Worm (Caenorhabditis elegans) whole organism, late embryonic: ENCODE measurements around the gene Y75D11A.6.

Experiments used
- C38D4.7 ChIP-seq: fragments of 200-800 bp; sonication (Bioruptor generic); optimal IDR thresholded peaks from 2 replicates; lab custom pipeline; 2018; ENCODE audit warnings: mild to moderate bottlenecking, missing genetic modification characterization, moderate library complexity, missing compliant biosample characterization
- F13H6.1 ChIP-seq: sonication (generic microtip); optimal IDR thresholded peaks from 2 replicates; lab custom pipeline; 2016; ENCODE audit warnings: missing genetic modification characterization, missing compliant biosample characterization
- T23F11.4 ChIP-seq: fragments of 200-800 bp; sonication (Bioruptor generic); optimal IDR thresholded peaks from 2 replicates; lab custom pipeline; 2018; ENCODE audit warnings: mild to moderate bottlenecking, missing genetic modification characterization, missing compliant biosample characterization
- ahr-1 ChIP-seq: sonication (generic microtip); optimal IDR thresholded peaks from 2 replicates; lab custom pipeline; 2016; ENCODE audit warnings: missing genetic modification characterization, missing compliant biosample characterization
- ceh-22 ChIP-seq: sonication (generic microtip); optimal IDR thresholded peaks from 2 replicates; lab custom pipeline; 2017; ENCODE audit warnings: missing biosample characterization, missing genetic modification characterization
- ceh-34 ChIP-seq: sonication (generic microtip); optimal IDR thresholded peaks from 2 replicates; lab custom pipeline; 2016; ENCODE audit warnings: mild to moderate bottlenecking, missing genetic modification characterization, missing compliant biosample characterization
- ceh-45 ChIP-seq: fragments of 200-800 bp; sonication (Bioruptor generic); IDR thresholded peaks from 2 replicates; pipeline ENCODE4 v1.3.6; 2022; ENCODE audit warnings: missing genetic modification reagents, missing genetic modification characterization, missing compliant biosample characterization
- ceh-6 ChIP-seq: fragments of 200-800 bp; sonication (Bioruptor generic); optimal IDR thresholded peaks from 2 replicates; lab custom pipeline; 2018; ENCODE audit warnings: mild to moderate bottlenecking, missing genetic modification characterization, missing compliant biosample characterization
- ceh-9 ChIP-seq: sonication (generic microtip); optimal IDR thresholded peaks from 2 replicates; lab custom pipeline; 2016; ENCODE audit warnings: mild to moderate bottlenecking, missing genetic modification characterization, inconsistent platforms, missing compliant biosample characterization
- che-1 ChIP-seq: sonication (generic microtip); optimal IDR thresholded peaks from 2 replicates; lab custom pipeline; 2016; ENCODE audit warnings: mild to moderate bottlenecking, missing genetic modification characterization, missing compliant biosample characterization
- dve-1 ChIP-seq: sonication (generic microtip); optimal IDR thresholded peaks from 2 replicates; lab custom pipeline; 2017; ENCODE audit warnings: antibody characterized with exemption, mild to moderate bottlenecking, missing genetic modification characterization, missing compliant biosample characterization
- elt-4 ChIP-seq: sonication (generic microtip); optimal IDR thresholded peaks from 2 replicates; lab custom pipeline; 2016; ENCODE audit warnings: missing genetic modification characterization, missing compliant biosample characterization
- ets-4 ChIP-seq: sonication (generic microtip); optimal IDR thresholded peaks from 2 replicates; lab custom pipeline; 2016; ENCODE audit warnings: missing genetic modification characterization, missing compliant biosample characterization
- eyg-1 ChIP-seq: sonication (generic microtip); optimal IDR thresholded peaks from 2 replicates; lab custom pipeline; 2016; ENCODE audit warnings: missing genotype, missing genetic modification characterization, missing compliant biosample characterization
- hlh-30 ChIP-seq: sonication (generic microtip); optimal IDR thresholded peaks from 2 replicates; lab custom pipeline; 2017; ENCODE audit warnings: antibody characterized with exemption, missing genetic modification characterization, missing compliant biosample characterization; ENCODE audit not compliant: insufficient read depth
- hlh-8 ChIP-seq: sonication (generic microtip); optimal IDR thresholded peaks from 2 replicates; lab custom pipeline; 2016; ENCODE audit warnings: missing genotype, missing genetic modification characterization, missing compliant biosample characterization
- madf-2 ChIP-seq: sonication (generic microtip); optimal IDR thresholded peaks from 2 replicates; lab custom pipeline; 2017; ENCODE audit warnings: missing genetic modification characterization, missing compliant biosample characterization
- nhr-11 ChIP-seq: fragments of 150-350 bp; optimal IDR thresholded peaks from 2 replicates; lab custom pipeline; 2014; ENCODE audit warnings: missing biosample characterization, missing genetic modification characterization
- nhr-232 ChIP-seq: sonication (generic microtip); optimal IDR thresholded peaks from 2 replicates; lab custom pipeline; 2016; ENCODE audit warnings: missing genetic modification characterization, missing compliant biosample characterization
- npax-4 ChIP-seq: sonication (generic microtip); optimal IDR thresholded peaks from 2 replicates; lab custom pipeline; 2016; ENCODE audit warnings: missing genetic modification characterization, missing compliant biosample characterization
- pat-9 ChIP-seq: fragments of 200-800 bp; sonication (Bioruptor generic); optimal IDR thresholded peaks from 2 replicates; lab custom pipeline; 2018; ENCODE audit warnings: mild to moderate bottlenecking, missing genetic modification characterization, moderate library complexity, missing compliant biosample characterization
- pax-1 ChIP-seq: fragments of 150-350 bp; optimal IDR thresholded peaks from 2 replicates; lab custom pipeline; 2014; ENCODE audit warnings: missing biosample characterization, missing genetic modification characterization
- pha-2 ChIP-seq: sonication (generic microtip); optimal IDR thresholded peaks from 2 replicates; lab custom pipeline; 2017; ENCODE audit warnings: mild to moderate bottlenecking, missing genetic modification characterization, missing compliant biosample characterization
- pros-1 ChIP-seq: fragments of 150-350 bp; optimal IDR thresholded peaks from 2 replicates; lab custom pipeline; 2014; ENCODE audit warnings: missing biosample characterization, missing genetic modification reagents, missing genetic modification characterization
- ref-2 ChIP-seq: sonication (generic microtip); optimal IDR thresholded peaks from 2 replicates; lab custom pipeline; 2016; ENCODE audit warnings: missing genetic modification characterization, missing compliant biosample characterization
- sox-2 ChIP-seq: fragments of 200-800 bp; sonication (Bioruptor generic); IDR thresholded peaks from 2 replicates; pipeline ENCODE4 v1.3.6; 2022; ENCODE audit warnings: missing genetic modification reagents, missing genetic modification characterization, missing compliant biosample characterization
- sox-4 ChIP-seq: sonication (generic microtip); optimal IDR thresholded peaks from 2 replicates; lab custom pipeline; 2017; ENCODE audit warnings: mild to moderate bottlenecking, missing genetic modification characterization, inconsistent platforms, missing compliant biosample characterization
- tbx-2 ChIP-seq: sonication (generic microtip); optimal IDR thresholded peaks from 2 replicates; lab custom pipeline; 2016; ENCODE audit warnings: missing genetic modification characterization, missing compliant biosample characterization
- unc-42 ChIP-seq: sonication (generic microtip); optimal IDR thresholded peaks from 2 replicates; lab custom pipeline; 2016; ENCODE audit warnings: missing genotype, missing genetic modification characterization, missing compliant biosample characterization
- unc-55 ChIP-seq: sonication (generic microtip); optimal IDR thresholded peaks from 2 replicates; lab custom pipeline; 2017; ENCODE audit warnings: missing biosample characterization, missing genetic modification reagents, missing genetic modification characterization
- unc-86 ChIP-seq: sonication (generic microtip); optimal IDR thresholded peaks from 2 replicates; lab custom pipeline; 2016; ENCODE audit warnings: missing genetic modification characterization, missing compliant biosample characterization

The Y75D11A.6 gene

ce11 chrX:1703840-1704239 is 44.5 kb downstream of the Y75D11A.6 start, which contains the start of gene C36C9.5:
Gene C36C9.5 (minus strand): TSS chrX:1703940.
- TF ChIP-seq che-1 (tag; lab: Kevin White, UChicago) = no peak
- no peak for TF ChIP-seq tbx-2 (tag; lab: Kevin White, UChicago)
- TF ChIP-seq ref-2 (tag; lab: Kevin White, UChicago) = no peak
- TF ChIP-seq T23F11.4 (GFP tag; lab: Kevin White, UChicago) = no peak
- TF ChIP-seq npax-4 = no peak
- TF ChIP-seq unc-86 (tag; lab: Kevin White, UChicago) = no peak
- TF ChIP-seq madf-2 (tag; lab: Kevin White, UChicago) = no peak
- TF ChIP-seq C38D4.7 = no peak
- no peak for TF ChIP-seq ceh-6 (GFP tag; lab: Kevin White, UChicago)
- no peak for TF ChIP-seq hlh-8 (tag; lab: Kevin White, UChicago)
- TF ChIP-seq ahr-1 (tag; lab: Kevin White, UChicago) = no peak

- TF ChIP-seq pha-2 (tag; lab: Kevin White, UChicago) (no peak), elt-4 (peak; percentile 60)
- TF ChIP-seq, all 69 proteins: peak for 1
Measured at ce11 chrX:1703049-1703448, 45.3 kb downstream of the Y75D11A.6 start.

ce11 chrX:1698476-1698875 is 49.9 kb downstream of the Y75D11A.6 start:
- TF ChIP-seq ceh-45 (GFP tag; lab: Robert Waterston, UW) = no peak
- TF ChIP-seq ceh-6 (GFP tag; lab: Kevin White, UChicago) = no peak
- TF ChIP-seq ceh-22 = no peak
- TF ChIP-seq pat-9 (tag; lab: Kevin White, UChicago) = no peak
- no peak for TF ChIP-seq eyg-1 (tag; lab: Kevin White, UChicago)
- TF ChIP-seq pax-1 (tag; lab: Kevin White, UChicago) = no peak
- no peak for TF ChIP-seq unc-42 (tag; lab: Kevin White, UChicago)
- no peak for TF ChIP-seq F13H6.1 (tag; lab: Kevin White, UChicago)
- TF ChIP-seq nhr-232 = no peak
- TF ChIP-seq ceh-9 (tag; lab: Kevin White, UChicago) = no peak
- TF ChIP-seq ceh-34 (tag; lab: Kevin White, UChicago) = no peak
- TF ChIP-seq sox-2 (GFP tag; lab: Robert Waterston, UW) = no peak
- TF ChIP-seq elt-4 = no peak
- no peak for TF ChIP-seq dve-1 (tag; lab: Kevin White, UChicago)
- TF ChIP-seq nhr-11 (tag; lab: Kevin White, UChicago) = no peak
- TF ChIP-seq pros-1 (tag; lab: Kevin White, UChicago) = no peak
- no peak for TF ChIP-seq unc-55 (GFP tag; lab: Kevin White, UChicago)
- TF ChIP-seq sox-4 (tag; lab: Kevin White, UChicago) = no peak
- no peak for TF ChIP-seq ets-4 (tag; lab: Kevin White, UChicago)
- TF ChIP-seq hlh-30 (tag; lab: Kevin White, UChicago) = no peak
- TF ChIP-seq, all 69 proteins: peak for 0
